Fruit fly (Drosophila melanogaster): ENCODE data around the gene unc-13-4A.

Gene unc-13-4A

dm6 chr3L:7243775-7244438, 68.8 kb downstream of the unc-13-4A start, which contains the start of the genes mRpL50 and mei-P22 (continued):
- TF ChIP-seq CG11696 (GFP tag; IDR thresholded peaks at IDR 0.05), result no peak
- TF ChIP-seq ab (GFP tag; optimal IDR thresholded peaks at IDR 0.05), result no peak
- TF ChIP-seq E2f2 (GFP tag; IDR thresholded peaks at IDR 0.05), result peak; percentile 46
- no peak for TF ChIP-seq Tbp (GFP tag; optimal IDR thresholded peaks at IDR 0.05)
- TF ChIP-seq Trl (optimal IDR thresholded peaks at IDR 0.05), result no peak
- no peak for TF ChIP-seq Trl (GFP tag; optimal IDR thresholded peaks at IDR 0.05)
- no peak for TF ChIP-seq CG8765 (GFP tag; IDR thresholded peaks at IDR 0.05)
- no peak for TF ChIP-seq CG11398 (GFP tag; optimal IDR thresholded peaks at IDR 0.05)
- TF ChIP-seq CG13123 (GFP tag; optimal IDR thresholded peaks at IDR 0.05), result no peak
- peak; percentile 22 for TF ChIP-seq CG2678 (tag; optimal IDR thresholded peaks at IDR 0.05)
- no peak for TF ChIP-seq tin (GFP tag; optimal IDR thresholded peaks at IDR 0.05)
- no peak for TF ChIP-seq zf30C (GFP tag; optimal IDR thresholded peaks at IDR 0.05)
- TF ChIP-seq CG10366 (GFP tag; IDR thresholded peaks at IDR 0.05), result no peak
- TF ChIP-seq CG34224 (GFP tag; IDR thresholded peaks at IDR 0.05; ENCODE audit: partially characterized antibody), result no peak
- TF ChIP-seq Doc2 (GFP tag; IDR thresholded peaks at IDR 0.05), result no peak
- no peak for TF ChIP-seq CG6813 (GFP tag; optimal IDR thresholded peaks at IDR 0.05)
- peak; percentile 97 for TF ChIP-seq CG17186 (GFP tag; optimal IDR thresholded peaks at IDR 0.05)
- TF ChIP-seq CG32772 (GFP tag; IDR thresholded peaks at IDR 0.05), result no peak
- TF ChIP-seq CG31365 (tag; optimal IDR thresholded peaks at IDR 0.05), result no peak
- TF ChIP-seq fu2 (GFP tag; optimal IDR thresholded peaks at IDR 0.05), result no peak
- no peak for TF ChIP-seq ap (GFP tag; IDR thresholded peaks at IDR 0.05)
- no peak for TF ChIP-seq CG16779 (GFP tag; IDR thresholded peaks at IDR 0.05)
- peak; percentile 46 for TF ChIP-seq Dp (GFP tag; optimal IDR thresholded peaks at IDR 0.05)
- TF ChIP-seq Dbx (GFP tag; IDR thresholded peaks at IDR 0.05), result no peak
- TF ChIP-seq CG8388 (GFP tag; optimal IDR thresholded peaks at IDR 0.05), result peak; percentile 15

- TF ChIP-seq CG17328 (GFP tag; IDR thresholded peaks at IDR 0.05), result peak; percentile 52
- peak; percentile 3 for TF ChIP-seq jumu (GFP tag; optimal IDR thresholded peaks at IDR 0.05)
- TF ChIP-seq psq (GFP tag; optimal IDR thresholded peaks at IDR 0.05), result peak; percentile 2
- TF ChIP-seq pan (optimal IDR thresholded peaks at IDR 0.05), result no peak
- peak in 1 of 2 experiments; percentile 8 for TF ChIP-seq pan (GFP tag; optimal IDR thresholded peaks at IDR 0.05 in 1 of 2, IDR thresholded peaks at IDR 0.05 in 1 of 2)
- peak; percentile 61 for TF ChIP-seq ATbp (GFP tag; optimal IDR thresholded peaks at IDR 0.05)
- TF ChIP-seq cas (GFP tag; IDR thresholded peaks at IDR 0.05), result 0 out of 2 replicates have a peak, but pooled peaks have one; percentile 16
- peak; percentile 67 for TF ChIP-seq Dbx (GFP tag; IDR thresholded peaks at IDR 0.05)
- TF ChIP-seq ap (GFP tag; IDR thresholded peaks at IDR 0.05), result peak; percentile 44
- peak; percentile 7 for TF ChIP-seq CG8281 (tag; optimal IDR thresholded peaks at IDR 0.05)
- TF ChIP-seq hb (GFP tag; IDR thresholded peaks at IDR 0.05; ENCODE audit: partially characterized antibody), result no peak
- peak; percentile 50 for TF ChIP-seq CG9437 (GFP tag; optimal IDR thresholded peaks at IDR 0.05)
- TF ChIP-seq CTCF (GFP tag; optimal IDR thresholded peaks at IDR 0.05), result peak; percentile 6
- no peak for TF ChIP-seq Lpt (GFP tag; optimal IDR thresholded peaks at IDR 0.05)
- TF ChIP-seq lov (optimal IDR thresholded peaks at IDR 0.05), result no peak
- peak; percentile 79; the same call in 2 of the 3 replicates for TF ChIP-seq lov (GFP tag; IDR thresholded peaks at IDR 0.05)
- TF ChIP-seq crol (GFP tag; IDR thresholded peaks at IDR 0.05), result no peak
- peak; percentile 72 for TF ChIP-seq Abd-B (GFP tag; optimal IDR thresholded peaks at IDR 0.05)
- TF ChIP-seq Blimp-1 (GFP tag; optimal IDR thresholded peaks at IDR 0.05), result peak; percentile 46
- TF ChIP-seq CG8765 (GFP tag; IDR thresholded peaks at IDR 0.05), result no peak
- peak; percentile 78 for TF ChIP-seq CG8924 (tag; optimal IDR thresholded peaks at IDR 0.05)
- peak; percentile 38 for TF ChIP-seq maf-S (GFP tag; optimal IDR thresholded peaks at IDR 0.05)
- peak; percentile 1 for TF ChIP-seq CG30431 (GFP tag; optimal IDR thresholded peaks at IDR 0.05)
- peak; percentile 88 for TF ChIP-seq row (GFP tag; IDR thresholded peaks at IDR 0.05)
- TF ChIP-seq hkb (optimal IDR thresholded peaks at IDR 0.05), result no peak
- peak; percentile 70 for TF ChIP-seq hkb (GFP tag; IDR thresholded peaks at IDR 0.05)
- TF ChIP-seq CG12744 (GFP tag; optimal IDR thresholded peaks at IDR 0.05), result peak; percentile 51
- no peak for TF ChIP-seq CG31224 (GFP tag; IDR thresholded peaks at IDR 0.05)
- TF ChIP-seq Max (GFP tag; optimal IDR thresholded peaks at IDR 0.05), result peak; percentile 76
These were observed 71.4 kb downstream of the unc-13-4A start, which contains the start of the genes RpL18 and Neos for dm6 chr3L:7241217-7241859. TSS of gene RpL18 (minus strand) at chr3L:7241351. TSS of gene Neos (plus strand) at chr3L:7241628.
